Worm (Caenorhabditis elegans) whole organism, midembryonic: ENCODE data around the gene fbxa-131.

Source experiments
- T22C8.4 ChIP-seq: fragments of 200-800 bp; sonication (Bioruptor generic); IDR thresholded peaks from 2 replicates; pipeline ENCODE4 v1.3.6; 2022; ENCODE audit warnings: missing genetic modification characterization, missing compliant biosample characterization
- cog-1 ChIP-seq: sonication (generic microtip); optimal IDR thresholded peaks from 2 replicates; lab custom pipeline; 2016; ENCODE audit warnings: missing genetic modification characterization, missing compliant biosample characterization
- flt-1 ChIP-seq: fragments of 200-800 bp; sonication (Bioruptor generic); IDR thresholded peaks from 2 replicates; pipeline ENCODE4 v1.3.6; 2022; ENCODE audit warnings: missing genetic modification characterization, missing compliant biosample characterization
- klf-2 ChIP-seq: fragments of 200-800 bp; sonication (Bioruptor generic); conservative IDR thresholded peaks from 2 replicates; pipeline ENCODE4 v1.3.6; 2022; ENCODE audit warnings: missing genetic modification reagents, missing genetic modification characterization, missing compliant biosample characterization
- med-1 ChIP-seq: sonication (generic microtip); optimal IDR thresholded peaks from 2 replicates; lab custom pipeline; 2017; ENCODE audit warnings: missing genetic modification characterization, mild to moderate bottlenecking, missing compliant biosample characterization, antibody characterized with exemption, missing genetic modification reagents; ENCODE audit not compliant: insufficient read depth
- ref-1 ChIP-seq: fragments of 200-800 bp; sonication (Bioruptor generic); conservative IDR thresholded peaks from 2 replicates; pipeline ENCODE4 v1.3.6; 2022; ENCODE audit warnings: missing genetic modification reagents, missing genetic modification characterization, missing compliant biosample characterization
- tab-1 ChIP-seq: fragments of 200-800 bp; sonication (Bioruptor generic); IDR thresholded peaks from 2 replicates; pipeline ENCODE4 v1.3.6; 2022; ENCODE audit warnings: missing genetic modification characterization, missing compliant biosample characterization
- ztf-23 ChIP-seq: fragments of 200-800 bp; sonication (Bioruptor generic); IDR thresholded peaks from 2 replicates; pipeline ENCODE4 v1.3.6; 2022; ENCODE audit warnings: missing genetic modification reagents, missing genetic modification characterization, missing compliant biosample characterization
- ztf-29 ChIP-seq: fragments of 200-800 bp; sonication (Bioruptor generic); IDR thresholded peaks from 2 replicates; pipeline ENCODE4 v1.3.6; 2022; ENCODE audit warnings: missing genetic modification reagents, missing genetic modification characterization, missing compliant biosample characterization

fbxa-131 gene

DNA sequence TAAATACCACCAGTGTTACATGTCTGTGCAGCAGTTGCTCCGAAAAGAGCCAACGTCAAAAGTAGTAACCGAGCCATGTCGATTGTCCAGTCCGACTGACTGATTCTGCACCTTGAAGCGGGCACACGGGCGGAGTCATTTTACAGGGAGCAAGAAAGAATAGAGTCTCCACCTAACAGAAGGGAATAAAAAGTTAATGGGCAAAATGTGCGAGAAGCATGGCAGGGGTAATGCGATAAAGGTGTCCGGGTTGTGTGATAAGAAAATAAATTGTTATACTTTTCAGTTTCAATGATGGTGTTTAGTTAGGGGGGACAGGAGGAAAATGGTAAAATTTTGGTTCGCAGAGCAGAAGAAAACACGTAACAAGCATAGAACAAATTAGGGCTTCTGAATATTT lies 17.0 kb downstream of the fbxa-131 start, which contains the start of gene clec-50:
clec-50 (minus strand) TSS at position 109 of the 400 bp plus-strand sequence.
- TF ChIP-seq klf-2 (GFP tag; lab: Robert Waterston, UW) (no peak), ref-1 (GFP tag; lab: Robert Waterston, UW) (no peak), T22C8.4 (no peak), ztf-23 (GFP tag; lab: Robert Waterston, UW) (no peak), tab-1 (no peak), ztf-29 (GFP tag; lab: Robert Waterston, UW) (no peak)

DNA sequence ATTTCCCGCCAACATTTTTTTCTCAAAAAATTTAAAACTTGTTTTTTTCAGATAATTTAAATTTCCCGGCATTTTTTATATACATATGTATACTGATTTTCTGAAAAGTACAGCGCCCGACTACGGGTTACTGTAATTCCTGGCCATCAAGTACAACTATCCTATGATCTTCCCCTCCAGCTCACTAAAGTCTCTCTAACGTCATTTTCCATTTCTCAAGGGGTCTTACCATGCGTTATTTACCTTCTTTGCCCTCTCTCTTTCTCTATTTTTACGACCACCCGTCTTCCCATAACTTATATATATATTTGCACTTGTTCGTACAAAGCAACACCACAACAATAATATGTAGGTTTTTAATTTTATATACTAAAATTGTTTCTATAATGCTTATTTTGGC lies 18.0 kb downstream of the fbxa-131 start, which contains the start of gene W04E12.9:
W04E12.9 (plus strand) TSS at position 301 of the 400 bp plus-strand sequence.
- TF ChIP-seq cog-1 (tag; lab: Kevin White, UChicago) (no peak), ref-1 (GFP tag; lab: Robert Waterston, UW) (no peak), klf-2 (GFP tag; lab: Robert Waterston, UW) (no peak), ztf-29 (GFP tag; lab: Robert Waterston, UW) (no peak), T22C8.4 (no peak), med-1 (GFP tag; lab: Kevin White, UChicago) (no peak), ztf-23 (GFP tag; lab: Robert Waterston, UW) (no peak), flt-1 (GFP tag; lab: Robert Waterston, UW) (no peak), tab-1 (no peak)

DNA sequence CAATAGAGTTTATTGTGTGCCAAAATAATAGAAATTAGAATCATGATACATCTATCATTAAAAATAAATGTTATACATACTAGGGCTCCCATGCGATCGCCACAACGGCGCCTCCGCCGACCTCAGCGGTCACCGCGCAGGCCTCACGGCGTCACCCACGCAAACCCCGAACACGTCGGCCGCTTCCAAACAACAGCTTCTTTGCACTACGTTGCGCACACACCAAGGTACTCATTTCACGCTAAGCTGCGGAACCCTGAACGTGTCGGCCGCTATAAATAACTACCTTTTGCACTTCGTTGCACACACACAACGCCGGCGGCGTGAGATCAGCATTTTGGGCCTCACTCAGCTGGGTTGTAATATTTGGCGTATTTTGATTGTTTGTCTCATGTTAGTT lies 21.1 kb downstream of the fbxa-131 start:
- TF ChIP-seq med-1 (GFP tag; lab: Kevin White, UChicago) = no peak
- no peak for TF ChIP-seq tab-1
- TF ChIP-seq ref-1 (GFP tag; lab: Robert Waterston, UW) = no peak
- no peak for TF ChIP-seq cog-1 (tag; lab: Kevin White, UChicago)
- no peak for TF ChIP-seq T22C8.4
- no peak for TF ChIP-seq flt-1 (GFP tag; lab: Robert Waterston, UW)
- no peak for TF ChIP-seq ztf-29 (GFP tag; lab: Robert Waterston, UW)
- TF ChIP-seq klf-2 (GFP tag; lab: Robert Waterston, UW) = no peak
- TF ChIP-seq ztf-23 (GFP tag; lab: Robert Waterston, UW) = no peak

DNA sequence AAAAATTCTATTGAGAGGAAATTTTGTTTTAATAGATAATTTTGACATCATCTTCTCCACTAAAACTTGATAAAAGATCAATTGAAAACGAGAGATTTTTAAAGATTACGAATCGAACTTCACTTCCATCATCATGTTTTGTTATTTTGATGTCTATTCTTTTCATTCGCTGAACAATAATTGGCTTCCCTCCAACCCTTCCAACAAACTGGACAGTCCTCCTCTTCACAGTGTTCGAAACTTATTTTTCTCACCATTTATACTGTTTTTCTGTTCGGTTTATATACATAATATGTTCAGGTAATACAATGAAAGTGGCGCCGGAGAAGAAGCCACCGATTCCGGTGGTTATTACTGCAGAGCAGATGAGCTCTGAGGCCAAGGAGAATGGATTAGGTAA lies 22.5 kb downstream of the fbxa-131 start, which contains the start of gene M162.5:
M162.5 (plus strand) TSS at position 301 of the 400 bp plus-strand sequence.
- no peak for TF ChIP-seq cog-1 (tag; lab: Kevin White, UChicago)
- no peak for TF ChIP-seq ztf-29 (GFP tag; lab: Robert Waterston, UW)
- no peak for TF ChIP-seq T22C8.4
- no peak for TF ChIP-seq med-1 (GFP tag; lab: Kevin White, UChicago)
- no peak for TF ChIP-seq flt-1 (GFP tag; lab: Robert Waterston, UW)
- no peak for TF ChIP-seq tab-1
- TF ChIP-seq ztf-23 (GFP tag; lab: Robert Waterston, UW) = no peak
- TF ChIP-seq klf-2 (GFP tag; lab: Robert Waterston, UW) = no peak
- TF ChIP-seq ref-1 (GFP tag; lab: Robert Waterston, UW) = no peak

ce11 chrV:19767719-19768118 lies 29.5 kb downstream of the fbxa-131 start:
- TF ChIP-seq ref-1 (GFP tag; lab: Robert Waterston, UW) (no peak), klf-2 (GFP tag; lab: Robert Waterston, UW) (no peak), ztf-29 (GFP tag; lab: Robert Waterston, UW) (no peak), flt-1 (GFP tag; lab: Robert Waterston, UW) (no peak)

- TF ChIP-seq T22C8.4 = no peak
- no peak for TF ChIP-seq ref-1 (GFP tag; lab: Robert Waterston, UW)
- no peak for TF ChIP-seq med-1 (GFP tag; lab: Kevin White, UChicago)
- no peak for TF ChIP-seq tab-1
- no peak for TF ChIP-seq ztf-29 (GFP tag; lab: Robert Waterston, UW)
- no peak for TF ChIP-seq klf-2 (GFP tag; lab: Robert Waterston, UW)
- TF ChIP-seq flt-1 (GFP tag; lab: Robert Waterston, UW) = no peak
- TF ChIP-seq ztf-23 (GFP tag; lab: Robert Waterston, UW) = no peak
- TF ChIP-seq cog-1 (tag; lab: Kevin White, UChicago) = no peak
Measured at ce11 chrV:19771660-19772059, 33.4 kb downstream of the fbxa-131 start, which contains the start of gene M162.15. M162.15 (minus strand) TSS chrV:19771760.

DNA sequence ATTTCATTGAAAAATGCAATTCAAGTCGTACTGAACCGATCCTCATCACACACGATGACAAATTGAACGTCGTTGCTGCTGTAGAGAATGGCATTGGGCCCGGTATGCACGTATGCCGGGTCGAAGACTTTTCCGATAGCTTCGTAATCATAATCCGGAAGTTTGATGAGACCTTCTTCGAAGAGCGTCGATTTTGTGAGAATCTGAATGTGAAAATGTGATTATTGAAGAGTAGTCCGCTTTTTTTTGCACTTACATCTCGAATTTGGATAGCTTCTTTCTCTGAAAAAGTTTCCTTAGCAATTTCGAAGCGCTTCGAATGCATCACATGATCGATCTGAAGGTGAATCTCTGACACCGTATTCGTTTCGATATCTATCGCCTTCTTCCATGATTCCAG lies 39.0 kb downstream of the fbxa-131 start, which contains the start of gene fbxa-118:
fbxa-118 (minus strand) TSS at position 101 of the 400 bp plus-strand sequence.
- TF ChIP-seq flt-1 (GFP tag; lab: Robert Waterston, UW) (no peak), ref-1 (GFP tag; lab: Robert Waterston, UW) (no peak), med-1 (GFP tag; lab: Kevin White, UChicago) (no peak), klf-2 (GFP tag; lab: Robert Waterston, UW) (no peak), tab-1 (no peak), T22C8.4 (no peak), ztf-23 (GFP tag; lab: Robert Waterston, UW) (no peak), ztf-29 (GFP tag; lab: Robert Waterston, UW) (no peak), cog-1 (tag; lab: Kevin White, UChicago) (no peak)

ce11 chrV:19778608-19779007 lies 40.4 kb downstream of the fbxa-131 start, which contains the start of gene fbxa-194:
fbxa-194 (minus strand) TSS chrV:19778708.
- no peak for TF ChIP-seq flt-1 (GFP tag; lab: Robert Waterston, UW)
- no peak for TF ChIP-seq ztf-23 (GFP tag; lab: Robert Waterston, UW)
- TF ChIP-seq cog-1 (tag; lab: Kevin White, UChicago) = no peak
- TF ChIP-seq med-1 (GFP tag; lab: Kevin White, UChicago) = no peak
- no peak for TF ChIP-seq ref-1 (GFP tag; lab: Robert Waterston, UW)
- TF ChIP-seq tab-1 = no peak
- TF ChIP-seq T22C8.4 = no peak
- TF ChIP-seq ztf-29 (GFP tag; lab: Robert Waterston, UW) = no peak
- no peak for TF ChIP-seq klf-2 (GFP tag; lab: Robert Waterston, UW)

DNA sequence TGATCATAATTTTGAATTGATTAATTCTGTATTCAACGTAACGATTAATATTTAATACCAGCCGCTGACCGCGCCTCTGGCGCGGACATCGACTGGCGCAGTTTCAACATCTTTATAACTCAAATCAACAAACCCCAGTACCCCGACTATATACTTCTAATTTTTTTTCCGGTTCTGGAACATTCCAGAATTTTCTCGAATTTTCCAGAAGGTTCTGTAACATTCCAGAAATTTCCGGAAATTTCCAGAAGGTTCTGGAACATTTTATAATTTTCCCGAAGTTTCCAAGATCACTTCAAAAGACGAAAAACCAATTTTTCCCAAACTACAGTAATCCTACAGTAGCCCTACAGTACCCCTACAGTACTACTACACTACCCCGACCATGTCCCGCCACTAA lies 41.0 kb downstream of the fbxa-131 start:
- no peak for TF ChIP-seq cog-1 (tag; lab: Kevin White, UChicago)
- no peak for TF ChIP-seq T22C8.4
- no peak for TF ChIP-seq ztf-29 (GFP tag; lab: Robert Waterston, UW)
- no peak for TF ChIP-seq flt-1 (GFP tag; lab: Robert Waterston, UW)
- TF ChIP-seq ref-1 (GFP tag; lab: Robert Waterston, UW) = no peak
- TF ChIP-seq tab-1 = no peak
- no peak for TF ChIP-seq ztf-23 (GFP tag; lab: Robert Waterston, UW)
- no peak for TF ChIP-seq med-1 (GFP tag; lab: Kevin White, UChicago)
- no peak for TF ChIP-seq klf-2 (GFP tag; lab: Robert Waterston, UW)
